Worm (Caenorhabditis elegans) whole organism, L4 larva: ENCODE results near the gene R10E9.2.

ENCODE experiments used
- F26F4.8 ChIP-seq: fragments of 200-800 bp; sonication (Bioruptor generic); conservative IDR thresholded peaks from 2 replicates; pipeline ENCODE4 v1.3.6; 2022; ENCODE audit warnings: missing genetic modification characterization, missing compliant biosample characterization
- attf-4 ChIP-seq: sonication (generic microtip); optimal IDR thresholded peaks from 3 replicates; lab custom pipeline; 2017; ENCODE audit warnings: missing biosample characterization, missing genetic modification characterization
- ceh-62 ChIP-seq: sonication (generic microtip); optimal IDR thresholded peaks from 2 replicates; lab custom pipeline; 2017; ENCODE audit warnings: missing biosample characterization, missing genetic modification characterization
- egl-27 ChIP-seq: sonication (generic microtip); optimal IDR thresholded peaks from 3 replicates; lab custom pipeline; 2017; ENCODE audit warnings: missing biosample characterization, missing genetic modification reagents, missing genetic modification characterization
- jun-1 ChIP-seq: fragments of 150-350 bp; optimal IDR thresholded peaks from 2 replicates; lab custom pipeline; 2014; ENCODE audit warnings: missing biosample characterization, missing genetic modification reagents, missing genetic modification characterization
- lin-15B ChIP-seq: fragments of 150-350 bp; sonication (generic microtip); optimal IDR thresholded peaks from 3 replicates; lab custom pipeline; 2014; ENCODE audit warnings: missing biosample characterization, missing genetic modification characterization
- mdl-1 ChIP-seq, 2 experiments: fragments of 150-350 bp in 1 of 2; sonication (generic microtip) in 1 of 2; optimal IDR thresholded peaks; 2 replicates each; lab custom pipeline; 2014 to 2017; ENCODE audit warnings: missing biosample characterization in 2 of 2, missing genetic modification characterization in 2 of 2
- nhr-25 ChIP-seq: sonication (generic microtip); optimal IDR thresholded peaks from 2 replicates; lab custom pipeline; 2017; ENCODE audit warnings: missing genetic modification characterization, mild to moderate bottlenecking, missing compliant biosample characterization, antibody characterized with exemption, moderate library complexity, borderline replicate concordance; ENCODE audit not compliant: insufficient read depth

DNA sequence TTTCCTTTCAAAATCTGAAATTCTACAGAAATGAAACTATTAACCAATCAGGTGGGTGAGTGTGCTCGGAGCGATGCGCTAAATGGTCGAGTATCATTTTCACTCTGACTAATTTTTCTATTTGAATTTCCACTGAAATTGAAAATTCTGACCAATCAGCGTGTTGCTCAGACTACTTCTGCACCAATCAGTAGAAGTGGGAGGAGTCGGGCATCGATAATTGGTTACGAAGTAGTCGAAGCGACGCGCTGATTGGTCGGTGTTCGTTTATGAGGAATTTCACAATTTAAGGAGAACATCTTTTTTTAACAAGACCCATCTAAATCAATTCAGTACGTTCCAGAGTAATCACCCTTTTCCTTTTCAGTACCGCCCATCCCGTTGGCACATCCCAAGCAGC is 45.0 kb upstream of the R10E9.2 start:
- no peak for TF ChIP-seq egl-27
- TF ChIP-seq jun-1: no peak
- no peak for TF ChIP-seq F26F4.8 (GFP tag; lab: Robert Waterston, UW)
- no peak for TF ChIP-seq ceh-62 (tag; lab: Kevin White, UChicago)
- TF ChIP-seq nhr-25 (tag; lab: Kevin White, UChicago): no peak
- no peak for TF ChIP-seq attf-4 (tag; lab: Kevin White, UChicago)
- no peak for TF ChIP-seq lin-15B
- no peak for TF ChIP-seq mdl-1 (tag; optimal IDR thresholded peaks at IDR 0.05; lab: Kevin White, UChicago)
